Worm (Caenorhabditis elegans): Measurements from ENCODE around the gene F41H10.12.

DNA sequence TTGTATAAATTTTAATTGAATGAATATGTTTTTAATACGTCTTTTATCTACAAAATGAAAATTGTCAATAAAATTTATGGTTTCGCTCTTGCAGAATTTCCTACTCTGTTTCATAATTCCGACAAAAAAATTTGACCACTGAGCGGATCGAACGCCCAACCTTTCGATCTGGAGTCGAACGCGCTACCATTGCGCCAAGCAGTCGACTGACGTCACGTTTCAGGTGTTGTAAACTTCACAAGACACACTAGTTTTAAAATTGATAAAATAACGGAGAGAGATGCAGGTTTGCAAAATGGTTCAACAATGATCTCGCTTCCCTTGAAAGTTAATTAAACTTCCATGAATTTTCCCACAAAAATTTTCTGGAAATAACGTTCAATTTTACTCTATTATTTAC, 41.0 kb upstream of the F41H10.12 start:
- TF ChIP-seq pqm-1 (tag; optimal IDR thresholded peaks at IDR 0.05) (no peak), ref-2 (tag; optimal IDR thresholded peaks at IDR 0.05) (no peak), sox-2 (GFP tag; IDR thresholded peaks at IDR 0.05) (no peak)
